In the genomic region with DNA sequence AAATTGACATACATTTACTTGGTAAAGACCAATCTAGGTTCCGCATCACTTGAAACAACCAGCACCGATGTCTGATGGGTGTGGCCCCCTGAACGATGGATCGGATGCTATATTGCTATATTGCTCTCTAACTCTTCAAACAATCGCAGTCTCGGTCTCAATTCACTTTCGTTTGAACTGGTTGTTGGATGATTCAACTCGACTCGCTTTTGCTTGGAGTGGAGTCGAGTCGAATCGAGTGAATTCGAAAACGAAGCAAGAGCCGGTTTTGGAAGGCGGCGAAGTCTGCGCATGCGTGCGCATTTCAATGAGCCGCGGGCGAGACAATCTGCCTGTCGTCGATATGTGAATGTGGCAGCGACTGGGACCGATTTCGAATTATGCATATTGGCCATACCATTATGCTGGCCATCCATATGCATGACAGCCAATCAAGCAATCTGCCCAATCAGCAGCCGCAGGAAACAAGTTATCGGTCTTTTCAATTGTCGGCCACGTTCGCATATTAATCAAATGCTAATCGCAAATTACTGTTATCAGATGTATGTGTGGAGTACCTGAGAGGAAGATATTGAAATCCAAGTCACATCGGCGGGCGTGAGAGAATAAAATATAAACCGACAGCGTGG, we compare ENCODE assay signal across 1 fruit fly cellular context.
A peak's percentile ranks its signal among the peaks of the same experiment; 100 is the strongest.
TF ChIP-seq lines count a peak whose summit lies in the region.

No protein-coding gene starts in this region.

TF ChIP-seq in whole organism, embryonic, 481 proteins besides CTCF, POLR2A, EP300 and RAD21 (continued from another document):
- TF ChIP-seq CG4282 (GFP tag; optimal IDR thresholded peaks at IDR 0.05; lab: Kevin White, UChicago) (no peak), lilli (GFP tag; optimal IDR thresholded peaks at IDR 0.05; lab: Kevin White, UChicago) (no peak), oc (tag; optimal IDR thresholded peaks at IDR 0.05; lab: Kevin White, UChicago) (no peak), Vsx1 (GFP tag; optimal IDR thresholded peaks at IDR 0.05; lab: Kevin White, UChicago) (peak; percentile 57), Hr39 (optimal IDR thresholded peaks at IDR 0.05; lab: Kevin White, UChicago) (no peak), CG14050 (GFP tag; IDR thresholded peaks at IDR 0.05; lab: Robert Waterston, UW) (no peak), CHES-1-like (GFP tag; optimal IDR thresholded peaks at IDR 0.05; lab: Kevin White, UChicago) (no peak), stc (GFP tag; IDR thresholded peaks at IDR 0.05; lab: Robert Waterston, UW) (no peak), CG2120 (GFP tag; optimal IDR thresholded peaks at IDR 0.05; lab: Kevin White, UChicago) (no peak), vvl (GFP tag; IDR thresholded peaks at IDR 0.05; lab: Robert Waterston, UW) (peak; percentile 98), B-H1 (GFP tag; IDR thresholded peaks at IDR 0.05; lab: Robert Waterston, UW) (no peak), CG1529 (GFP tag; optimal IDR thresholded peaks at IDR 0.05; lab: Kevin White, UChicago) (no peak), mirr (GFP tag; optimal IDR thresholded peaks at IDR 0.05; lab: Kevin White, UChicago) (no peak), CG17361 (GFP tag; IDR thresholded peaks at IDR 0.05; lab: Robert Waterston, UW) (no peak), Dll (GFP tag; IDR thresholded peaks at IDR 0.05; lab: Robert Waterston, UW; ENCODE audit: partially characterized antibody) (no peak), CG17359 (tag; optimal IDR thresholded peaks at IDR 0.05; lab: Kevin White, UChicago) (no peak), PHDP (tag; optimal IDR thresholded peaks at IDR 0.05; lab: Kevin White, UChicago) (no peak), zen2 (GFP tag; IDR thresholded peaks at IDR 0.05; lab: Robert Waterston, UW; ENCODE audit: partially characterized antibody) (0 out of 3 replicates have a peak, but pooled peaks have one; percentile 36), ERR (GFP tag; optimal IDR thresholded peaks at IDR 0.05; lab: Kevin White, UChicago) (no peak), sr (GFP tag; IDR thresholded peaks at IDR 0.05; lab: Robert Waterston, UW) (no peak), zfh2 (GFP tag; optimal IDR thresholded peaks at IDR 0.05; lab: Kevin White, UChicago) (no peak), row (GFP tag; IDR thresholded peaks at IDR 0.05; lab: Robert Waterston, UW) (no peak), trh (GFP tag; optimal IDR thresholded peaks at IDR 0.05; lab: Kevin White, UChicago) (no peak), chinmo (GFP tag; IDR thresholded peaks at IDR 0.05; lab: Robert Waterston, UW; ENCODE audit: partially characterized antibody) (peak; percentile 86; the same call in 3 of the 4 replicates), Nf-YC (tag; optimal IDR thresholded peaks at IDR 0.05; lab: Kevin White, UChicago) (peak; percentile 72), sd (tag; optimal IDR thresholded peaks at IDR 0.05; lab: Kevin White, UChicago) (peak; percentile 18), repo (GFP tag; optimal IDR thresholded peaks at IDR 0.05; lab: Kevin White, UChicago) (no peak), Hand (GFP tag; optimal IDR thresholded peaks at IDR 0.05; lab: Kevin White, UChicago) (no peak), abd-A (tag; optimal IDR thresholded peaks at IDR 0.05; lab: Kevin White, UChicago) (peak; percentile 91), CG14441 (GFP tag; IDR thresholded peaks at IDR 0.05; lab: Robert Waterston, UW) (no peak)
TF ChIP-seq in whole organism, embryonic: peak in this region for 15.
